Worm (Caenorhabditis elegans) whole organism, young adult: ENCODE data around the gene F58F12.12.

ENCODE experiments used
- B0261.1 ChIP-seq: sonication (generic microtip); optimal IDR thresholded peaks from 2 replicates; lab custom pipeline; 2016; ENCODE audit warnings: mild to moderate bottlenecking, missing genetic modification characterization, moderate library complexity, missing compliant biosample characterization
- F23B12.7 ChIP-seq: sonication (generic microtip); optimal IDR thresholded peaks from 2 replicates; lab custom pipeline; 2017; ENCODE audit warnings: missing genetic modification characterization, mild to moderate bottlenecking, missing compliant biosample characterization, antibody characterized with exemption, moderate library complexity; ENCODE audit not compliant: insufficient read depth
- F37B4.10 ChIP-seq: fragments of 200-800 bp; sonication (Bioruptor generic); IDR thresholded peaks from 2 replicates; pipeline ENCODE4 v1.3.6; 2022; ENCODE audit warnings: missing genetic modification characterization, missing compliant biosample characterization
- F57C9.4 ChIP-seq: sonication (generic microtip); optimal IDR thresholded peaks from 2 replicates; lab custom pipeline; 2017; ENCODE audit warnings: mild to moderate bottlenecking, missing genetic modification characterization, missing compliant biosample characterization
- K12H6.12 ChIP-seq: fragments of 200-800 bp; sonication (Bioruptor generic); optimal IDR thresholded peaks from 2 replicates; lab custom pipeline; 2018; ENCODE audit warnings: mild to moderate bottlenecking, missing genetic modification characterization, missing compliant biosample characterization
- T26A5.8 ChIP-seq: sonication (generic microtip); optimal IDR thresholded peaks from 2 replicates; lab custom pipeline; 2016; ENCODE audit warnings: missing genetic modification characterization, missing compliant biosample characterization
- Y56A3A.18 ChIP-seq: fragments of 200-800 bp; sonication (Bioruptor generic); IDR thresholded peaks from 2 replicates; pipeline ENCODE4 v1.3.6; 2022; ENCODE audit warnings: missing genetic modification reagents, missing genetic modification characterization, missing compliant biosample characterization
- ZK185.1 ChIP-seq: sonication (generic microtip); optimal IDR thresholded peaks from 2 replicates; lab custom pipeline; 2016; ENCODE audit warnings: mild to moderate bottlenecking, missing genetic modification characterization, missing compliant biosample characterization; ENCODE audit not compliant: poor library complexity, severe bottlenecking
- aptf-3 ChIP-seq: fragments of 200-800 bp; sonication (Bioruptor generic); IDR thresholded peaks from 2 replicates; pipeline ENCODE4 v1.3.6; 2022; ENCODE audit warnings: missing genetic modification characterization, missing compliant biosample characterization
- athp-1 ChIP-seq: sonication (generic microtip); optimal IDR thresholded peaks from 2 replicates; lab custom pipeline; 2017; ENCODE audit warnings: mild to moderate bottlenecking, missing genetic modification characterization, missing compliant biosample characterization
- attf-3 ChIP-seq: fragments of 200-800 bp; sonication (Bioruptor generic); conservative IDR thresholded peaks from 2 replicates; pipeline ENCODE4 v1.3.6; 2022; ENCODE audit warnings: missing genetic modification reagents, missing genetic modification characterization, missing compliant biosample characterization
- attf-6 ChIP-seq: fragments of 200-800 bp; sonication (Bioruptor generic); IDR thresholded peaks from 2 replicates; pipeline ENCODE4 v1.3.6; 2022; ENCODE audit warnings: missing genetic modification reagents, missing genetic modification characterization, missing compliant biosample characterization
- bed-1 ChIP-seq: fragments of 200-800 bp; sonication (Bioruptor generic); IDR thresholded peaks from 2 replicates; pipeline ENCODE4 v1.3.6; 2022; ENCODE audit warnings: missing genetic modification reagents, missing genetic modification characterization, missing compliant biosample characterization
- ceh-100 ChIP-seq: fragments of 200-800 bp; sonication (Bioruptor generic); IDR thresholded peaks from 2 replicates; pipeline ENCODE4 v1.3.6; 2022; ENCODE audit warnings: missing genetic modification reagents, missing genetic modification characterization, missing compliant biosample characterization
- ceh-79 ChIP-seq: sonication (generic microtip); optimal IDR thresholded peaks from 2 replicates; lab custom pipeline; 2017; ENCODE audit warnings: mild to moderate bottlenecking, missing genetic modification characterization, missing compliant biosample characterization
- chd-7 ChIP-seq: sonication (generic microtip); optimal IDR thresholded peaks from 2 replicates; lab custom pipeline; 2016; ENCODE audit warnings: mild to moderate bottlenecking, missing genetic modification characterization, moderate library complexity, missing compliant biosample characterization
- dpl-1 ChIP-seq: fragments of 150-350 bp; optimal IDR thresholded peaks from 2 replicates; lab custom pipeline; 2014; ENCODE audit warnings: missing biosample characterization, missing genetic modification reagents, missing genetic modification characterization
- gei-17 ChIP-seq: fragments of 200-800 bp; sonication (Bioruptor generic); optimal IDR thresholded peaks from 2 replicates; lab custom pipeline; 2018; ENCODE audit warnings: mild to moderate bottlenecking, missing genetic modification characterization, missing compliant biosample characterization
- him-1 ChIP-seq: sonication (generic microtip); optimal IDR thresholded peaks from 2 replicates; lab custom pipeline; 2016; ENCODE audit warnings: missing genotype, missing genetic modification reagents, missing genetic modification characterization, missing compliant biosample characterization
- hlh-12 ChIP-seq: sonication (generic microtip); optimal IDR thresholded peaks from 2 replicates; lab custom pipeline; 2016; ENCODE audit warnings: missing genetic modification characterization, missing compliant biosample characterization
- lag-1 ChIP-seq: fragments of 200-800 bp; sonication (Bioruptor generic); IDR thresholded peaks from 2 replicates; pipeline ENCODE4 v1.3.6; 2022; ENCODE audit warnings: missing genetic modification reagents, missing genetic modification characterization, missing compliant biosample characterization
- let-526 ChIP-seq: fragments of 200-800 bp; sonication (Bioruptor generic); IDR thresholded peaks from 2 replicates; pipeline ENCODE4 v1.3.6; 2022; ENCODE audit warnings: missing genetic modification reagents, missing genetic modification characterization, missing compliant biosample characterization
- let-607 ChIP-seq, 2 experiments: fragments of 200-800 bp in 1 of 2; sonication (Bioruptor generic) in 1 of 2; sonication (generic microtip) in 1 of 2; optimal IDR thresholded peaks; 2 replicates each; lab custom pipeline; 2016 to 2018; ENCODE audit warnings: mild to moderate bottlenecking in 2 of 2, missing compliant biosample characterization in 2 of 2, missing genetic modification characterization in 2 of 2, moderate library complexity in 2 of 2, missing genotype in 1 of 2
- lin-26 ChIP-seq: fragments of 200-800 bp; sonication (Bioruptor generic); IDR thresholded peaks from 2 replicates; pipeline ENCODE4 v1.3.6; 2022; ENCODE audit warnings: missing genetic modification reagents, missing genetic modification characterization, missing compliant biosample characterization
- lin-35 ChIP-seq, 3 experiments: fragments of 150-350 bp in 2 of 3; sonication (generic microtip) in 1 of 3; optimal IDR thresholded peaks; 2 replicates each; lab custom pipeline; 2014 to 2018; ENCODE audit warnings: missing biosample characterization in 3 of 3, missing genetic modification characterization in 3 of 3, missing genetic modification reagents in 3 of 3
- madf-3 ChIP-seq: fragments of 200-800 bp; sonication (Bioruptor generic); IDR thresholded peaks from 2 replicates; pipeline ENCODE4 v1.3.6; 2022; ENCODE audit warnings: missing genetic modification reagents, missing genetic modification characterization, missing compliant biosample characterization
- mcd-1 ChIP-seq: fragments of 200-800 bp; sonication (Bioruptor generic); IDR thresholded peaks from 2 replicates; pipeline ENCODE4 v1.3.6; 2022; ENCODE audit warnings: missing genetic modification reagents, missing genetic modification characterization, missing compliant biosample characterization
- mxl-1 ChIP-seq: sonication (generic microtip); optimal IDR thresholded peaks from 2 replicates; lab custom pipeline; 2016; ENCODE audit warnings: missing genetic modification characterization, missing compliant biosample characterization
- nfya-2 ChIP-seq: fragments of 200-800 bp; sonication (Bioruptor generic); IDR thresholded peaks from 2 replicates; pipeline ENCODE4 v1.3.6; 2022; ENCODE audit warnings: missing genetic modification reagents, missing genetic modification characterization, missing compliant biosample characterization
- sdz-38 ChIP-seq: sonication (generic microtip); optimal IDR thresholded peaks from 2 replicates; lab custom pipeline; 2016; ENCODE audit warnings: missing genotype, missing genetic modification characterization, missing compliant biosample characterization
- snpc-3.4 ChIP-seq: sonication (generic microtip); optimal IDR thresholded peaks from 2 replicates; lab custom pipeline; 2017; ENCODE audit warnings: missing genetic modification characterization, mild to moderate bottlenecking, missing compliant biosample characterization, antibody characterized with exemption, moderate library complexity, missing genotype, missing genetic modification reagents
- tbx-9 ChIP-seq: sonication (generic microtip); optimal IDR thresholded peaks from 2 replicates; lab custom pipeline; 2016; ENCODE audit warnings: borderline replicate concordance, missing genetic modification characterization, inconsistent platforms, missing compliant biosample characterization
- unc-62 ChIP-seq: fragments of 150-350 bp; optimal IDR thresholded peaks from 2 replicates; lab custom pipeline; 2014; ENCODE audit warnings: missing biosample characterization, missing genetic modification reagents, missing genetic modification characterization
- xnd-1 ChIP-seq: sonication (generic microtip); optimal IDR thresholded peaks from 2 replicates; lab custom pipeline; 2016; ENCODE audit warnings: missing genotype, missing genetic modification reagents, missing genetic modification characterization, missing compliant biosample characterization
- ztf-25 ChIP-seq: fragments of 200-800 bp; sonication (Bioruptor generic); IDR thresholded peaks from 2 replicates; pipeline ENCODE4 v1.3.6; 2022; ENCODE audit warnings: missing genetic modification reagents, missing genetic modification characterization, missing compliant biosample characterization
- ztf-26 ChIP-seq: sonication (generic microtip); optimal IDR thresholded peaks from 2 replicates; lab custom pipeline; 2017; ENCODE audit warnings: missing genetic modification characterization, missing compliant biosample characterization

Gene F58F12.12

ce11 chrII:6348360-6348759, 32.6 kb upstream of the F58F12.12 start (continued):
- peak; percentile 72; the same call in 1 of the 2 replicates for TF ChIP-seq lin-26
- TF ChIP-seq nfya-2 (GFP tag; lab: Robert Waterston, UW) = no peak
- TF ChIP-seq aptf-3 (GFP tag; lab: Robert Waterston, UW) = no peak
- TF ChIP-seq F57C9.4 (tag; lab: Kevin White, UChicago) = no peak
- TF ChIP-seq let-607 (tag; optimal IDR thresholded peaks at IDR 0.05; lab: Kevin White, UChicago) = peak in 1 of 2 experiments; percentile 71
- TF ChIP-seq ceh-100 (GFP tag; lab: Robert Waterston, UW) = no peak; the same call in 1 of the 2 replicates
- TF ChIP-seq him-1 (tag; lab: Kevin White, UChicago) = no peak
- no peak for TF ChIP-seq Y56A3A.18 (GFP tag; lab: Robert Waterston, UW)
- no peak for TF ChIP-seq T26A5.8
- TF ChIP-seq attf-6 = no peak
- peak; percentile 85 for TF ChIP-seq mcd-1 (GFP tag; lab: Robert Waterston, UW)
- peak; percentile 56 for TF ChIP-seq gei-17 (GFP tag; lab: Kevin White, UChicago)

DNA sequence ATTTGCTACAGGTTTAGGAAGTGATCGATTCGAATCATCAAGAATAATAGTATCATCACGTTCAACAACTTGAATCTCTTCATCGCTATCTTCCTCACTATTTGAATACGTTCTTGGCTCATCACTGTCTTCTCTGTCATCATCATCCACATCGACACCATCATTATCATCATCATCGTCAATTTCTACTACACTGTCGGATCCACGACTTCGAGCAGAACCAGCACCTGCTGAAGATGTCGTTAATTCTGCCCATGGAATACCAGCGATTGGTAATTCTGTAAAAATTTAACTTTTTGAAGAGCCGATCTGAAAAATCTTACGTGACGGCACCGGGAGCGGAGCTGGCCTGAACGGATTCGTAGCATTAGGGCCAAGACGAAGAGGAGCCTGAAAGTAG, 31.0 kb upstream of the F58F12.12 start:
- no peak for TF ChIP-seq snpc-3.4 (tag; lab: Kevin White, UChicago)
- TF ChIP-seq B0261.1 (tag; lab: Kevin White, UChicago) = no peak
- no peak for TF ChIP-seq mxl-1 (tag; lab: Kevin White, UChicago)
- no peak for TF ChIP-seq K12H6.12 (tag; lab: Kevin White, UChicago)
- no peak for TF ChIP-seq unc-62
- no peak for TF ChIP-seq athp-1
- no peak for TF ChIP-seq F23B12.7 (tag; lab: Kevin White, UChicago)
- no peak for TF ChIP-seq lin-35 (GFP tag; optimal IDR thresholded peaks at IDR 0.05; lab: Kevin White, UChicago)
- TF ChIP-seq bed-1 (GFP tag; lab: Robert Waterston, UW) = no peak
- TF ChIP-seq T26A5.8 = no peak
- no peak for TF ChIP-seq ztf-26 (tag; lab: Kevin White, UChicago)
- TF ChIP-seq dpl-1 = no peak
- TF ChIP-seq madf-3 (GFP tag; lab: Robert Waterston, UW) = no peak
- TF ChIP-seq mcd-1 (GFP tag; lab: Robert Waterston, UW) = no peak
- no peak for TF ChIP-seq ceh-79 (tag; lab: Kevin White, UChicago)
- TF ChIP-seq gei-17 (GFP tag; lab: Kevin White, UChicago) = no peak
- no peak for TF ChIP-seq F37B4.10 (GFP tag; lab: Robert Waterston, UW)
- TF ChIP-seq tbx-9 (tag; lab: Kevin White, UChicago) = no peak
- TF ChIP-seq, all 124 proteins: peak for 0

- no peak for TF ChIP-seq dpl-1
- TF ChIP-seq ztf-25 (GFP tag; lab: Robert Waterston, UW) = no peak
- TF ChIP-seq sdz-38 (tag; lab: Kevin White, UChicago) = no peak
- no peak for TF ChIP-seq ZK185.1 (tag; lab: Kevin White, UChicago)
- TF ChIP-seq F23B12.7 (tag; lab: Kevin White, UChicago) = no peak
- no peak for TF ChIP-seq chd-7
- no peak for TF ChIP-seq nfya-2 (GFP tag; lab: Robert Waterston, UW)
- no peak for TF ChIP-seq T26A5.8
- no peak for TF ChIP-seq lag-1 (GFP tag; lab: Robert Waterston, UW)
- TF ChIP-seq attf-3 (GFP tag; lab: Robert Waterston, UW) = no peak
- no peak for TF ChIP-seq Y56A3A.18 (GFP tag; lab: Robert Waterston, UW)
- no peak for TF ChIP-seq let-526 (GFP tag; lab: Robert Waterston, UW)
- no peak for TF ChIP-seq lin-35 (GFP tag; optimal IDR thresholded peaks at IDR 0.05; lab: Kevin White, UChicago)
- no peak for TF ChIP-seq xnd-1 (tag; lab: Kevin White, UChicago)
- no peak for TF ChIP-seq hlh-12 (tag; lab: Kevin White, UChicago)
Observed at ce11 chrII:6351887-6352286, 29.1 kb upstream of the F58F12.12 start, which contains the start of gene C32D5.10. C32D5.10 (minus strand) TSS chrII:6351987.
